Comparison of ENCODE assay signal across 2 fruit fly cellular contexts in the genomic region with DNA sequence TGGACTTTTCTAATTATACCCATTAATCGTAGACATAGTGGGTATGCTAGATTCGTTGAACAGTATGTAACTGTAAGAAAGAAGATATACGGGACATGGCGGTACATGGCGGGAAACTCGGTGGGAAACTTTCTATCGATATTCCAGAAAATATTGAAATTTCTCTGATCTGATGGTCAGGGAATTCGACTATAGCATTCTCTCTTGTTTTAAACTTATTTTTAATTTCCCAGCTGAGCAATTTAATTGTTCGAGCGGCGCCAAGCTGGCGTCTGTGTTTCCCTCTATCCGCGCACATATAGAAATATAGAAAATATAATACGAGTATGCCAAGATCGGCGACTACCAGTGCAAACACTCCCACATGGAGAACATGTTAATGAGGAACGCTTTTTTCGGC.
A peak's percentile ranks its signal among the peaks of the same experiment; 100 is the strongest.
TF ChIP-seq lines count a peak whose summit lies in the region.

No protein-coding gene starts in this region.

TF ChIP-seq in whole organism, embryonic, 481 proteins besides CTCF, POLR2A, EP300 and RAD21 (continued from another document and continues in another):
- no peak for TF ChIP-seq CG11723 (GFP tag; optimal IDR thresholded peaks at IDR 0.05; lab: Kevin White, UChicago)
- TF ChIP-seq wdn (GFP tag; IDR thresholded peaks at IDR 0.05; lab: Robert Waterston, UW), result no peak
- TF ChIP-seq tll (GFP tag; optimal IDR thresholded peaks at IDR 0.05; lab: Kevin White, UChicago), result no peak
- TF ChIP-seq scrt (GFP tag; optimal IDR thresholded peaks at IDR 0.05; lab: Kevin White, UChicago), result no peak
- TF ChIP-seq bigmax (GFP tag; optimal IDR thresholded peaks at IDR 0.05; lab: Kevin White, UChicago), result no peak
- no peak for TF ChIP-seq pros (GFP tag; optimal IDR thresholded peaks at IDR 0.05; lab: Kevin White, UChicago)
- TF ChIP-seq caup (GFP tag; optimal IDR thresholded peaks at IDR 0.05; lab: Kevin White, UChicago; ENCODE audit: severe bottlenecking), result no peak
- TF ChIP-seq CG18599 (GFP tag; optimal IDR thresholded peaks at IDR 0.05; lab: Kevin White, UChicago), result peak; percentile 55
- no peak for TF ChIP-seq H15 (GFP tag; IDR thresholded peaks at IDR 0.05; lab: Robert Waterston, UW)
- TF ChIP-seq crc (GFP tag; optimal IDR thresholded peaks at IDR 0.05; lab: Kevin White, UChicago), result no peak
- no peak for TF ChIP-seq CG4404 (GFP tag; IDR thresholded peaks at IDR 0.05; lab: Robert Waterston, UW)
- no peak for TF ChIP-seq sima (GFP tag; optimal IDR thresholded peaks at IDR 0.05; lab: Kevin White, UChicago)
- no peak for TF ChIP-seq MBD-R2 (GFP tag; IDR thresholded peaks at IDR 0.05; lab: Robert Waterston, UW)
- 0 out of 2 replicates have a peak, but pooled peaks have one; percentile 6 for TF ChIP-seq sob (GFP tag; IDR thresholded peaks at IDR 0.05; lab: Robert Waterston, UW)
- TF ChIP-seq CG8359 (GFP tag; optimal IDR thresholded peaks at IDR 0.05; lab: Kevin White, UChicago; ENCODE audit: borderline replicate concordance), result no peak
- TF ChIP-seq mirr (GFP tag; optimal IDR thresholded peaks at IDR 0.05; lab: Kevin White, UChicago), result no peak
- TF ChIP-seq CG11085 (GFP tag; IDR thresholded peaks at IDR 0.05; lab: Robert Waterston, UW), result 0 out of 2 replicates have a peak, but pooled peaks have one; percentile 34
- TF ChIP-seq CG16815 (GFP tag; optimal IDR thresholded peaks at IDR 0.05; lab: Kevin White, UChicago), result peak; percentile 3
- no peak for TF ChIP-seq nerfin-1 (tag; optimal IDR thresholded peaks at IDR 0.05; lab: Kevin White, UChicago)
- TF ChIP-seq CG8924 (tag; optimal IDR thresholded peaks at IDR 0.05; lab: Kevin White, UChicago), result peak; percentile 25
- no peak for TF ChIP-seq pita (GFP tag; optimal IDR thresholded peaks at IDR 0.05; lab: Kevin White, UChicago)
- TF ChIP-seq ewg (GFP tag; optimal IDR thresholded peaks at IDR 0.05; lab: Kevin White, UChicago), result no peak
- TF ChIP-seq CG11695 (GFP tag; IDR thresholded peaks at IDR 0.05; lab: Robert Waterston, UW), result no peak
- no peak for TF ChIP-seq ro (GFP tag; IDR thresholded peaks at IDR 0.05; lab: Robert Waterston, UW)
- TF ChIP-seq tx (GFP tag; optimal IDR thresholded peaks at IDR 0.05; lab: Kevin White, UChicago), result no peak
- TF ChIP-seq pum (GFP tag; optimal IDR thresholded peaks at IDR 0.05; lab: Kevin White, UChicago), result peak; percentile 6
- no peak for TF ChIP-seq CG18764 (GFP tag; optimal IDR thresholded peaks at IDR 0.05; lab: Kevin White, UChicago)
- peak; percentile 27 for TF ChIP-seq jumu (GFP tag; optimal IDR thresholded peaks at IDR 0.05; lab: Kevin White, UChicago)
- TF ChIP-seq Usf (GFP tag; optimal IDR thresholded peaks at IDR 0.05; lab: Kevin White, UChicago), result no peak
- TF ChIP-seq ken (GFP tag; IDR thresholded peaks at IDR 0.05; lab: Robert Waterston, UW), result no peak
- TF ChIP-seq so (GFP tag; IDR thresholded peaks at IDR 0.05; lab: Robert Waterston, UW), result no peak
- no peak for TF ChIP-seq CG10462 (GFP tag; optimal IDR thresholded peaks at IDR 0.05; lab: Kevin White, UChicago)
- TF ChIP-seq CG9797 (GFP tag; optimal IDR thresholded peaks at IDR 0.05; lab: Kevin White, UChicago), result no peak
- no peak for TF ChIP-seq Atf3 (GFP tag; optimal IDR thresholded peaks at IDR 0.05; lab: Kevin White, UChicago)
- peak; percentile 42 for TF ChIP-seq CG7556 (GFP tag; optimal IDR thresholded peaks at IDR 0.05; lab: Kevin White, UChicago)
- TF ChIP-seq tgo (GFP tag; IDR thresholded peaks at IDR 0.05; lab: Robert Waterston, UW), result no peak
- TF ChIP-seq CG10959 (GFP tag; IDR thresholded peaks at IDR 0.05; lab: Robert Waterston, UW), result no peak
- TF ChIP-seq bab2 (GFP tag; optimal IDR thresholded peaks at IDR 0.05; lab: Kevin White, UChicago), result no peak
- peak; percentile 29; the same call in 1 of the 2 replicates for TF ChIP-seq CG3847 (GFP tag; IDR thresholded peaks at IDR 0.05; lab: Robert Waterston, UW)
- no peak for TF ChIP-seq sens-2 (GFP tag; IDR thresholded peaks at IDR 0.05; lab: Robert Waterston, UW)
- no peak for TF ChIP-seq E2f2 (GFP tag; IDR thresholded peaks at IDR 0.05; lab: Robert Waterston, UW)
- TF ChIP-seq her (GFP tag; optimal IDR thresholded peaks at IDR 0.05; lab: Kevin White, UChicago), result no peak
- no peak for TF ChIP-seq CG4707 (GFP tag; optimal IDR thresholded peaks at IDR 0.05; lab: Kevin White, UChicago)
- peak; percentile 46; the same call in 2 of the 3 replicates for TF ChIP-seq dysf (GFP tag; IDR thresholded peaks at IDR 0.05; lab: Robert Waterston, UW)
- peak; percentile 87 for TF ChIP-seq Med (GFP tag; lab: Kevin White, UChicago)
- no peak for TF ChIP-seq wor (GFP tag; IDR thresholded peaks at IDR 0.05; lab: Robert Waterston, UW)
- TF ChIP-seq peb (GFP tag; IDR thresholded peaks at IDR 0.05; lab: Robert Waterston, UW), result no peak
- TF ChIP-seq CG6272 (GFP tag; IDR thresholded peaks at IDR 0.05; lab: Robert Waterston, UW), result no peak
- no peak for TF ChIP-seq tup (GFP tag; optimal IDR thresholded peaks at IDR 0.05; lab: Kevin White, UChicago)
- TF ChIP-seq usp (GFP tag; optimal IDR thresholded peaks at IDR 0.05; lab: Kevin White, UChicago), result no peak
- 0 out of 2 replicates have a peak, but pooled peaks have one; percentile 20 for TF ChIP-seq Ptx1 (GFP tag; IDR thresholded peaks at IDR 0.05; lab: Robert Waterston, UW)
- TF ChIP-seq grn (GFP tag; optimal IDR thresholded peaks at IDR 0.05; lab: Kevin White, UChicago), result no peak
- TF ChIP-seq bsh (GFP tag; optimal IDR thresholded peaks at IDR 0.05; lab: Kevin White, UChicago), result peak in 1 of 2 experiments; percentile 32
- TF ChIP-seq CG9817 (tag; optimal IDR thresholded peaks at IDR 0.05; lab: Kevin White, UChicago), result peak; percentile 42
- TF ChIP-seq nom (GFP tag; optimal IDR thresholded peaks at IDR 0.05; lab: Kevin White, UChicago), result no peak
- no peak for TF ChIP-seq Spps (tag; optimal IDR thresholded peaks at IDR 0.05; lab: Kevin White, UChicago)
- no peak for TF ChIP-seq ham (GFP tag; IDR thresholded peaks at IDR 0.05; lab: Robert Waterston, UW)
- no peak for TF ChIP-seq Antp (GFP tag; optimal IDR thresholded peaks at IDR 0.05; lab: Kevin White, UChicago)
- peak; percentile 27 for TF ChIP-seq Meics (GFP tag; optimal IDR thresholded peaks at IDR 0.05; lab: Kevin White, UChicago)
- TF ChIP-seq Taf1 (GFP tag; IDR thresholded peaks at IDR 0.05; lab: Robert Waterston, UW), result no peak
- TF ChIP-seq gro (GFP tag; optimal IDR thresholded peaks at IDR 0.05; lab: Kevin White, UChicago), result no peak
- no peak for TF ChIP-seq CG16813 (GFP tag; IDR thresholded peaks at IDR 0.05; lab: Robert Waterston, UW; ENCODE audit: partially characterized antibody)
- peak; percentile 5 for TF ChIP-seq fd3F (GFP tag; optimal IDR thresholded peaks at IDR 0.05; lab: Kevin White, UChicago)
- no peak for TF ChIP-seq ATbp (GFP tag; optimal IDR thresholded peaks at IDR 0.05; lab: Kevin White, UChicago)
- TF ChIP-seq phol (tag; optimal IDR thresholded peaks at IDR 0.05; lab: Kevin White, UChicago), result no peak
- no peak for TF ChIP-seq CG2116 (GFP tag; optimal IDR thresholded peaks at IDR 0.05; lab: Kevin White, UChicago)

TF ChIP-seq in whole organism, prepupa, 60 proteins besides CTCF, POLR2A, EP300 and RAD21 (continued from another document):
- TF ChIP-seq achi (GFP tag; optimal IDR thresholded peaks at IDR 0.05; lab: Kevin White, UChicago) (no peak), CG3919 (GFP tag; optimal IDR thresholded peaks at IDR 0.05; lab: Kevin White, UChicago) (no peak)
TF ChIP-seq in whole organism, prepupa: peak in this region for 12.
